Fruit fly (Drosophila melanogaster) whole organism, pupa: ENCODE results near the gene CG31832.

ENCODE experiments used
- CG10348 ChIP-seq: fragments of 200-800 bp; sonication (Bioruptor generic); IDR thresholded peaks from 2 replicates; pipeline ENCODE4 v1.3.6; 2022; ENCODE audit warnings: missing biosample characterization, missing genetic modification characterization
- CG12605 ChIP-seq: fragments of 200-800 bp; sonication (Bioruptor generic); IDR thresholded peaks from 2 replicates; pipeline ENCODE4 v1.3.6; 2022; ENCODE audit warnings: missing biosample characterization, missing genetic modification characterization
- CG4496 ChIP-seq: fragments of 200-800 bp; sonication (Bioruptor generic); IDR thresholded peaks from 3 replicates; pipeline ENCODE4 v1.3.6; 2022; ENCODE audit warnings: missing biosample characterization, missing genetic modification characterization
- CG8159 ChIP-seq: fragments of 200-800 bp; sonication (Bioruptor generic); optimal IDR thresholded peaks from 3 replicates; lab custom pipeline; 2018; ENCODE audit warnings: missing biosample characterization, mild to moderate bottlenecking, missing genetic modification characterization, moderate library complexity
- CG9948 ChIP-seq: fragments of 200-800 bp; sonication (Bioruptor generic); optimal IDR thresholded peaks from 2 replicates; lab custom pipeline; 2018; ENCODE audit warnings: missing biosample characterization, mild to moderate bottlenecking, missing genetic modification characterization, moderate library complexity
- EcR ChIP-seq: fragments of 200-800 bp; sonication (Bioruptor generic); optimal IDR thresholded peaks from 3 replicates; lab custom pipeline; 2019; ENCODE audit warnings: missing biosample characterization, missing genetic modification characterization, mild to moderate bottlenecking, moderate library complexity, missing genetic modification reagents
- Ets98B ChIP-seq: fragments of 200-800 bp; sonication (Bioruptor generic); IDR thresholded peaks from 2 replicates; pipeline ENCODE4 v1.3.6; 2022; ENCODE audit warnings: missing biosample characterization, missing genetic modification characterization
- Pif1A ChIP-seq: fragments of 200-800 bp; sonication (Bioruptor generic); optimal IDR thresholded peaks from 3 replicates; lab custom pipeline; 2016; ENCODE audit warnings: missing biosample characterization, missing genetic modification characterization
- Snoo ChIP-seq: fragments of 200-800 bp; sonication (Bioruptor generic); optimal IDR thresholded peaks from 3 replicates; lab custom pipeline; 2017; ENCODE audit warnings: missing biosample characterization, mild to moderate bottlenecking, missing genetic modification characterization, inconsistent platforms
- gl ChIP-seq: fragments of 200-800 bp; sonication (Bioruptor generic); optimal IDR thresholded peaks from 2 replicates; lab custom pipeline; 2018; ENCODE audit warnings: missing biosample characterization, mild to moderate bottlenecking, missing genetic modification characterization
- rn ChIP-seq: fragments of 200-800 bp; sonication (Bioruptor generic); IDR thresholded peaks from 2 replicates; pipeline ENCODE4 v1.3.6; 2022; ENCODE audit warnings: missing biosample characterization, missing genetic modification characterization

- TF ChIP-seq CG8159 (tag; lab: Kevin White, UChicago), result no peak
- no peak for TF ChIP-seq rn
- TF ChIP-seq Ets98B (GFP tag; lab: Robert Waterston, UW), result no peak
- no peak for TF ChIP-seq CG4496 (GFP tag; lab: Robert Waterston, UW)
- TF ChIP-seq Snoo, result no peak
- no peak for TF ChIP-seq CG12605 (GFP tag; lab: Robert Waterston, UW)
- TF ChIP-seq CG9948, result no peak
- no peak for TF ChIP-seq EcR (GFP tag; lab: Kevin White, UChicago)
- TF ChIP-seq gl (tag; lab: Kevin White, UChicago), result no peak
- TF ChIP-seq CG10348 (GFP tag; lab: Robert Waterston, UW), result no peak
- TF ChIP-seq Pif1A, result no peak
Observed at dm6 chr2L:15005505-15005904, 26.0 kb downstream of the CG31832 start, which contains the start of gene DCTN5-p25.
